Worm (Caenorhabditis elegans): Measurements from ENCODE around the gene itsn-1.

DNA sequence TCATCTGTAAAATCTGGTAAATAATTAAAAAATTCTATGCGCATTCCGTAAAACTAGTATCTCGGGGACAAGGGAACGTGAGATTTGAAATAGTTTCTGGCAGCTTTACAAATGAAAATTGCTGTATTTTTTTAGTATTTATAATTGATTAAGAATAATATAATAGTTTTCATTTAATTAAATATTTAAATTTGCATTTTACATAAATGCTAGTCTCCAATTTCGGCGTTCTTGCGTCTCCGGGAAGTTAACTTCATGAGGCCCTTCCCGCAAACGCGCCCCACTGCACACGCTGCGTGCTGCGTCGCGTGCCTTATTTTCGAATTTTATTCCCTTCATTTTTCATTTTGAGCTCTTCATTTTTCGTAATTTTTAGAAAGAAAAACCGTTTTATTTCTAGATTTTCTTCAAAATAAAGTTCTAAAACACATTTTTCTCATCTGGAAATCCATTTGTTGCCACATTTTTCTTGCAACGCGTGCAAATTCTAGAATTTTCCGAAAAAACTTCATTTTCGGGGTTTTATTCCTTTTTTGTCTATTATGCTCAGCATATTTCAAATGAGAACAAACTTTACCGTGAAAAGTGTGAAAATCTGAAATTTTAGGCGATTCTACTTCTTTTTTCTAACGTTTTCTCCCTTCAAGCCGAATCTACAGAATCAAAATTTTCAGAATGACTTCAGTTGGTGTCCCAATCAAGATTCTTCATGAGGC, 31.9 kb upstream of the itsn-1 start, which contains the start of the genes snx-13 and snr-1:
- peak; percentile 72 for TF ChIP-seq lsy-2 (tag; optimal IDR thresholded peaks at IDR 0.05)
- TF ChIP-seq ces-1 (GFP tag; optimal IDR thresholded peaks at IDR 0.05): peak; percentile 71
- no peak for TF ChIP-seq mab-5 (tag; optimal IDR thresholded peaks at IDR 0.05)
- TF ChIP-seq elt-1 (tag; optimal IDR thresholded peaks at IDR 0.05; ENCODE audit: borderline replicate concordance, insufficient read depth): no peak
- peak; percentile 88 for TF ChIP-seq M03D4.4 (tag; optimal IDR thresholded peaks at IDR 0.05)
- TF ChIP-seq unc-62 (GFP tag; optimal IDR thresholded peaks at IDR 0.05): no peak
- peak; percentile 84 for TF ChIP-seq lin-32 (GFP tag; optimal IDR thresholded peaks at IDR 0.05)
- TF ChIP-seq blmp-1 (tag; optimal IDR thresholded peaks at IDR 0.05): no peak
- peak; percentile 58 for TF ChIP-seq nhr-237 (tag; optimal IDR thresholded peaks at IDR 0.05)
- peak; percentile 66 for TF ChIP-seq lin-13 (tag; optimal IDR thresholded peaks at IDR 0.05)
